Fruit fly (Drosophila melanogaster) whole organism, embryonic: ENCODE results near the gene mask.
A peak's percentile ranks its signal among the peaks of the same experiment; 100 is the strongest.

Source experiments
- CG10209 ChIP-seq: fragments of 200-800 bp; sonication (Bioruptor generic); optimal IDR thresholded peaks from 3 replicates; lab custom pipeline; 2017; ENCODE audit warnings: missing biosample characterization, mild to moderate bottlenecking, missing genetic modification characterization, missing genetic modification reagents
- CG10321 ChIP-seq: fragments of 200-800 bp; sonication (Bioruptor generic); IDR thresholded peaks from 2 replicates; pipeline ENCODE4 v1.3.6; 2022; ENCODE audit warnings: missing biosample characterization, missing genetic modification characterization
- CG10979 ChIP-seq: fragments of 200-800 bp; sonication (Bioruptor generic); optimal IDR thresholded peaks from 2 replicates; lab custom pipeline; 2018; ENCODE audit warnings: missing biosample characterization, mild to moderate bottlenecking, missing genetic modification characterization, moderate library complexity
- CG11093 ChIP-seq: fragments of 200-800 bp; sonication (Bioruptor generic); IDR thresholded peaks from 3 replicates; pipeline ENCODE4 v1.3.6; 2022; ENCODE audit warnings: missing biosample characterization, missing genetic modification characterization
- CG12942 ChIP-seq: fragments of 200-800 bp; sonication (Bioruptor generic); optimal IDR thresholded peaks from 3 replicates; lab custom pipeline; 2016; ENCODE audit warnings: missing biosample characterization, missing genetic modification characterization
- CG13424 ChIP-seq: fragments of 200-800 bp; sonication (Bioruptor generic); optimal IDR thresholded peaks from 2 replicates; lab custom pipeline; 2019; ENCODE audit warnings: missing biosample characterization, mild to moderate bottlenecking, missing genetic modification characterization, moderate library complexity
- CG14860 ChIP-seq: fragments of 200-800 bp; sonication (Bioruptor generic); IDR thresholded peaks from 3 replicates; pipeline ENCODE4 v1.3.6; 2022; ENCODE audit warnings: missing biosample characterization, missing genetic modification characterization; ENCODE audit not compliant: partially characterized antibody
- CG15269 ChIP-seq: fragments of 200-800 bp; sonication (Bioruptor generic); optimal IDR thresholded peaks from 2 replicates; lab custom pipeline; 2018; ENCODE audit warnings: missing biosample characterization, mild to moderate bottlenecking, missing genetic modification characterization, moderate library complexity
- CG1603 ChIP-seq: fragments of 200-800 bp; sonication (Bioruptor generic); optimal IDR thresholded peaks from 2 replicates; lab custom pipeline; 2019; ENCODE audit warnings: missing biosample characterization, mild to moderate bottlenecking, missing genetic modification characterization, moderate library complexity
- CG17361 ChIP-seq: fragments of 200-800 bp; sonication (Bioruptor generic); IDR thresholded peaks from 3 replicates; pipeline ENCODE4 v1.3.6; 2022; ENCODE audit warnings: missing biosample characterization, missing genetic modification characterization
- CG1832 ChIP-seq: fragments of 200-800 bp; sonication (Bioruptor generic); optimal IDR thresholded peaks from 2 replicates; lab custom pipeline; 2017; ENCODE audit warnings: missing biosample characterization, mild to moderate bottlenecking, missing genetic modification characterization, inconsistent platforms
- CG30403 ChIP-seq: fragments of 200-800 bp; sonication (Bioruptor generic); optimal IDR thresholded peaks from 3 replicates; lab custom pipeline; 2016; ENCODE audit warnings: missing biosample characterization, missing genetic modification characterization
- CG30431 ChIP-seq: fragments of 200-800 bp; sonication (Bioruptor generic); optimal IDR thresholded peaks from 2 replicates; lab custom pipeline; 2017; ENCODE audit warnings: missing biosample characterization, missing genetic modification characterization
- CG33557 ChIP-seq: fragments of 200-800 bp; sonication (Bioruptor generic); optimal IDR thresholded peaks from 2 replicates; lab custom pipeline; 2019; ENCODE audit warnings: missing biosample characterization, mild to moderate bottlenecking, missing genetic modification characterization, moderate library complexity
- CG43689 ChIP-seq: fragments of 200-800 bp; sonication (Bioruptor generic); IDR thresholded peaks from 2 replicates; pipeline ENCODE4 v1.3.6; 2022; ENCODE audit warnings: missing biosample characterization, missing genetic modification characterization
- CG4617 ChIP-seq: fragments of 200-800 bp; sonication (Bioruptor generic); optimal IDR thresholded peaks from 3 replicates; lab custom pipeline; 2016; ENCODE audit warnings: missing biosample characterization, missing genetic modification characterization, borderline replicate concordance
- CG8089 ChIP-seq: fragments of 200-800 bp; sonication (Bioruptor generic); optimal IDR thresholded peaks from 3 replicates; lab custom pipeline; 2016; ENCODE audit warnings: missing biosample characterization, missing genetic modification characterization
- CG8478 ChIP-seq: fragments of >200 bp; optimal IDR thresholded peaks from 2 replicates; lab custom pipeline; 2018
- CG9609 ChIP-seq: fragments of 200-800 bp; sonication (Bioruptor generic); optimal IDR thresholded peaks from 3 replicates; lab custom pipeline; 2016; ENCODE audit warnings: missing biosample characterization, missing genetic modification characterization
- Camta ChIP-seq: fragments of 200-800 bp; sonication (Bioruptor generic); optimal IDR thresholded peaks from 2 replicates; lab custom pipeline; 2016; ENCODE audit warnings: missing biosample characterization, missing genetic modification characterization
- Dbx ChIP-seq: fragments of 200-800 bp; sonication (Bioruptor generic); IDR thresholded peaks from 3 replicates; pipeline ENCODE4 v1.3.6; 2022; ENCODE audit warnings: missing biosample characterization, missing genetic modification characterization
- Dip3 ChIP-seq: fragments of 200-800 bp; sonication (Bioruptor generic); optimal IDR thresholded peaks from 3 replicates; lab custom pipeline; 2016; ENCODE audit warnings: missing biosample characterization, missing genetic modification characterization
- Dll ChIP-seq: fragments of 200-800 bp; sonication (Bioruptor generic); IDR thresholded peaks from 4 replicates; pipeline ENCODE4 v1.3.6; 2022; ENCODE audit warnings: missing biosample characterization, missing genetic modification characterization; ENCODE audit not compliant: partially characterized antibody
- ERR ChIP-seq: fragments of 200-800 bp; sonication (Bioruptor generic); optimal IDR thresholded peaks from 2 replicates; lab custom pipeline; 2016; ENCODE audit warnings: missing biosample characterization, missing genetic modification characterization
- H2.0 ChIP-seq: fragments of 200-800 bp; sonication (Bioruptor generic); IDR thresholded peaks from 2 replicates; pipeline ENCODE4 v1.3.6; 2022; ENCODE audit warnings: missing biosample characterization, missing genetic modification characterization
- HmgZ ChIP-seq: fragments of 200-800 bp; sonication (Bioruptor generic); optimal IDR thresholded peaks from 2 replicates; lab custom pipeline; 2018; ENCODE audit warnings: missing biosample characterization, mild to moderate bottlenecking, missing genetic modification characterization
- Hmx ChIP-seq: fragments of 200-800 bp; sonication (Bioruptor generic); optimal IDR thresholded peaks from 2 replicates; lab custom pipeline; 2016; ENCODE audit warnings: missing biosample characterization, missing genetic modification characterization
- Hsf ChIP-seq: fragments of 200-800 bp; sonication (Bioruptor generic); optimal IDR thresholded peaks from 3 replicates; lab custom pipeline; 2016; ENCODE audit warnings: missing biosample characterization, missing genetic modification characterization
- Med ChIP-seq: fragments of 200-800 bp; sonication (Bioruptor generic); peaks from one replicate; lab custom pipeline; 2016; ENCODE audit warnings: missing biosample characterization, missing genetic modification characterization, mild to moderate bottlenecking, inconsistent platforms, moderate library complexity
- NfI ChIP-seq: fragments of 200-800 bp; sonication (Bioruptor generic); optimal IDR thresholded peaks from 3 replicates; lab custom pipeline; 2018; ENCODE audit warnings: missing biosample characterization, mild to moderate bottlenecking, missing genetic modification characterization, moderate library complexity
- Rx ChIP-seq: fragments of 200-800 bp; sonication (Bioruptor generic); IDR thresholded peaks from 2 replicates; pipeline ENCODE4 v1.3.6; 2022; ENCODE audit warnings: missing biosample characterization, missing genetic modification characterization
- Usf ChIP-seq: fragments of 200-800 bp; sonication (Bioruptor generic); optimal IDR thresholded peaks from 2 replicates; lab custom pipeline; 2017; ENCODE audit warnings: missing genotype, missing biosample characterization, missing genetic modification characterization
- aop ChIP-seq: fragments of 200-800 bp; sonication (Bioruptor generic); IDR thresholded peaks from 2 replicates; pipeline ENCODE4 v1.3.6; 2022; ENCODE audit warnings: missing biosample characterization, missing genetic modification characterization
- bowl ChIP-seq: fragments of 200-800 bp; sonication (Bioruptor generic); IDR thresholded peaks from 2 replicates; pipeline ENCODE4 v1.3.6; 2022; ENCODE audit warnings: missing biosample characterization, missing genetic modification characterization
- cad ChIP-seq: fragments of >200 bp; optimal IDR thresholded peaks from 2 replicates; lab custom pipeline; 2017; ENCODE audit warnings: missing biosample characterization, missing genetic modification characterization
- cg ChIP-seq: fragments of 200-800 bp; sonication (Bioruptor generic); optimal IDR thresholded peaks from 3 replicates; lab custom pipeline; 2019; ENCODE audit warnings: missing biosample characterization, mild to moderate bottlenecking, missing genetic modification characterization, moderate library complexity
- crol ChIP-seq: fragments of 200-800 bp; sonication (Bioruptor generic); IDR thresholded peaks from 2 replicates; pipeline ENCODE4 v1.3.6; 2022; ENCODE audit warnings: missing biosample characterization, missing genetic modification characterization
- cwo ChIP-seq: fragments of 200-800 bp; sonication (Bioruptor generic); optimal IDR thresholded peaks from 3 replicates; lab custom pipeline; 2017; ENCODE audit warnings: missing biosample characterization, missing genetic modification characterization, mild to moderate bottlenecking, moderate library complexity, missing genetic modification reagents
- da ChIP-seq: fragments of 200-800 bp; sonication (Bioruptor generic); optimal IDR thresholded peaks from 2 replicates; lab custom pipeline; 2016; ENCODE audit warnings: missing biosample characterization, missing genetic modification characterization
- dan ChIP-seq: fragments of 200-800 bp; sonication (Bioruptor generic); IDR thresholded peaks from 2 replicates; pipeline ENCODE4 v1.3.6; 2022; ENCODE audit warnings: missing biosample characterization, missing genetic modification characterization
- dimm ChIP-seq: fragments of 200-800 bp; sonication (Bioruptor generic); IDR thresholded peaks from 2 replicates; pipeline ENCODE4 v1.3.6; 2022; ENCODE audit warnings: missing biosample characterization, missing genetic modification characterization
- ewg ChIP-seq: fragments of 200-800 bp; sonication (Bioruptor generic); optimal IDR thresholded peaks from 3 replicates; lab custom pipeline; 2017; ENCODE audit warnings: mild to moderate bottlenecking, missing biosample characterization, missing genetic modification reagents, missing genetic modification characterization
- grn ChIP-seq: fragments of 200-800 bp; sonication (Bioruptor generic); optimal IDR thresholded peaks from 3 replicates; lab custom pipeline; 2017; ENCODE audit warnings: missing biosample characterization, missing genetic modification characterization
- gsb-n ChIP-seq: fragments of 200-800 bp; sonication (Bioruptor generic); optimal IDR thresholded peaks from 3 replicates; lab custom pipeline; 2018; ENCODE audit warnings: missing biosample characterization, mild to moderate bottlenecking, missing genetic modification characterization
- insv ChIP-seq, 2 experiments: fragments of 200-800 bp; sonication (Bioruptor generic); optimal IDR thresholded peaks; 3 replicates each; lab custom pipeline; 2016 to 2018; ENCODE audit warnings: missing biosample characterization in 2 of 2, missing genetic modification characterization in 2 of 2
- ken ChIP-seq: fragments of 200-800 bp; sonication (Bioruptor generic); IDR thresholded peaks from 3 replicates; pipeline ENCODE4 v1.3.6; 2022; ENCODE audit warnings: missing biosample characterization, missing genetic modification characterization
- lmd ChIP-seq: fragments of 200-800 bp; sonication (Bioruptor generic); IDR thresholded peaks from 2 replicates; pipeline ENCODE4 v1.3.6; 2022; ENCODE audit warnings: missing biosample characterization, missing genetic modification characterization
- pho ChIP-seq: fragments of 200-800 bp; sonication (Bioruptor generic); optimal IDR thresholded peaks from 2 replicates; lab custom pipeline; 2016; ENCODE audit warnings: missing biosample characterization, missing genetic modification characterization
- run ChIP-seq: fragments of 200-800 bp; sonication (Bioruptor generic); optimal IDR thresholded peaks from 3 replicates; lab custom pipeline; 2018; ENCODE audit warnings: missing biosample characterization, mild to moderate bottlenecking, missing genetic modification characterization
- slp2 ChIP-seq: fragments of 200-800 bp; sonication (Bioruptor generic); optimal IDR thresholded peaks from 2 replicates; lab custom pipeline; 2016; ENCODE audit warnings: missing biosample characterization, missing genetic modification characterization
- vnd ChIP-seq: fragments of 200-800 bp; sonication (Bioruptor generic); IDR thresholded peaks from 3 replicates; pipeline ENCODE4 v1.3.6; 2022; ENCODE audit warnings: missing biosample characterization, missing genetic modification characterization; ENCODE audit not compliant: partially characterized antibody

mask gene

dm6 chr3R:24206341-24207114, 23.8 kb upstream of the mask start (continued):
- TF ChIP-seq CG12942 (GFP tag; lab: Kevin White, UChicago): no peak
- TF ChIP-seq CG14860 (GFP tag; lab: Robert Waterston, UW): no peak
- TF ChIP-seq cwo (GFP tag; lab: Kevin White, UChicago): no peak
- no peak for TF ChIP-seq vnd
- TF ChIP-seq HmgZ: no peak
- no peak for TF ChIP-seq CG9609 (GFP tag; lab: Kevin White, UChicago)
- no peak for TF ChIP-seq CG8089 (GFP tag; lab: Kevin White, UChicago)
- no peak for TF ChIP-seq pho (GFP tag; lab: Kevin White, UChicago)
- no peak for TF ChIP-seq bowl
- TF ChIP-seq NfI (GFP tag; lab: Kevin White, UChicago): peak; percentile 58
- peak; percentile 49 for TF ChIP-seq Hsf
- TF ChIP-seq crol (GFP tag; lab: Robert Waterston, UW): no peak
- peak; percentile 81 for TF ChIP-seq CG13424
- no peak for TF ChIP-seq CG30431 (GFP tag; lab: Kevin White, UChicago)
- TF ChIP-seq CG33557 (GFP tag; lab: Kevin White, UChicago): no peak
- TF ChIP-seq CG4617 (GFP tag; lab: Kevin White, UChicago): no peak
- peak; percentile 34 for TF ChIP-seq gsb-n
- TF ChIP-seq CG43689 (GFP tag; lab: Robert Waterston, UW): no peak
- TF ChIP-seq CG11093 (GFP tag; lab: Robert Waterston, UW): no peak
- TF ChIP-seq dan (GFP tag; lab: Robert Waterston, UW): no peak
- TF ChIP-seq CG1603: peak; percentile 77
- TF ChIP-seq Dip3: no peak
- TF ChIP-seq CG15269 (tag; lab: Kevin White, UChicago): peak; percentile 54
- peak; percentile 1 for TF ChIP-seq Camta (GFP tag; lab: Kevin White, UChicago)
- TF ChIP-seq CG10979 (tag; lab: Kevin White, UChicago): peak; percentile 55
- no peak for TF ChIP-seq dimm (GFP tag; lab: Robert Waterston, UW)
- peak; percentile 81 for TF ChIP-seq Med (GFP tag; lab: Kevin White, UChicago)
- peak; percentile 47; the same call in 1 of the 2 replicates for TF ChIP-seq H2.0 (GFP tag; lab: Robert Waterston, UW)
- peak; percentile 31 for TF ChIP-seq CG30403 (GFP tag; lab: Kevin White, UChicago)
- peak; percentile 30 for TF ChIP-seq CG10209 (GFP tag; lab: Kevin White, UChicago)
- no peak for TF ChIP-seq cad (GFP tag; lab: Kevin White, UChicago)
- peak; percentile 57 for TF ChIP-seq lmd (GFP tag; lab: Robert Waterston, UW)
- no peak for TF ChIP-seq grn
- TF ChIP-seq Dbx: no peak
- no peak for TF ChIP-seq CG10321 (GFP tag; lab: Robert Waterston, UW)
- peak; percentile 38 for TF ChIP-seq ewg (GFP tag; lab: Kevin White, UChicago)
- no peak for TF ChIP-seq Hmx
- 0 out of 3 replicates have a peak, but pooled peaks have one; percentile 42 for TF ChIP-seq CG17361 (GFP tag; lab: Robert Waterston, UW)
- no peak for TF ChIP-seq Usf (GFP tag; lab: Kevin White, UChicago)
- no peak for TF ChIP-seq Rx (GFP tag; lab: Robert Waterston, UW)
- TF ChIP-seq cg: no peak
- TF ChIP-seq aop: no peak
- no peak for TF ChIP-seq ERR (GFP tag; lab: Kevin White, UChicago)
- TF ChIP-seq slp2: no peak
- TF ChIP-seq Dll: no peak
- TF ChIP-seq ken: peak; percentile 68
- TF ChIP-seq insv (GFP tag; optimal IDR thresholded peaks at IDR 0.05; lab: Kevin White, UChicago): no peak
- no peak for TF ChIP-seq run (tag; lab: Kevin White, UChicago)
- TF ChIP-seq da (GFP tag; lab: Kevin White, UChicago): no peak
- TF ChIP-seq CG8478 (lab: Kevin White, UChicago): no peak
- TF ChIP-seq CG1832: no peak
